Worm (Caenorhabditis elegans): Measurements from ENCODE around the gene Y38H6C.20.

ce11 chrV:20558270-20558669 is 7.3 kb upstream of the Y38H6C.20 start, which contains the start of gene abf-4:
- TF ChIP-seq lin-39 (tag; optimal IDR thresholded peaks at IDR 0.05) = no peak
- TF ChIP-seq pha-4 (tag; optimal IDR thresholded peaks at IDR 0.05) = no peak
- no peak for TF ChIP-seq nhr-67 (tag; optimal IDR thresholded peaks at IDR 0.05)
- TF ChIP-seq ceh-82 (tag; optimal IDR thresholded peaks at IDR 0.05) = no peak
- no peak for TF ChIP-seq elt-2 (tag; optimal IDR thresholded peaks at IDR 0.05)
- no peak for TF ChIP-seq nhr-12 (tag; optimal IDR thresholded peaks at IDR 0.05)
- no peak for TF ChIP-seq elt-1 (tag; optimal IDR thresholded peaks at IDR 0.05)
- TF ChIP-seq egl-27 (tag; optimal IDR thresholded peaks at IDR 0.05) = no peak
- TF ChIP-seq aly-2 (tag; optimal IDR thresholded peaks at IDR 0.05) = no peak
